Worm (Caenorhabditis elegans) whole organism, L4 larva: Measurements from ENCODE around the gene W07E11.1.

Source experiments
- Y75B8A.6 ChIP-seq: fragments of 200-800 bp; sonication (Bioruptor generic); IDR thresholded peaks from 2 replicates; pipeline ENCODE4 v1.3.6; 2022; ENCODE audit warnings: missing genetic modification reagents, missing genetic modification characterization, missing compliant biosample characterization
- aly-2 ChIP-seq: sonication (generic microtip); optimal IDR thresholded peaks from 2 replicates; lab custom pipeline; 2018; ENCODE audit warnings: missing biosample characterization, missing genetic modification characterization
- daf-19 ChIP-seq: fragments of 200-800 bp; sonication (Bioruptor generic); conservative IDR thresholded peaks from 2 replicates; pipeline ENCODE4 v1.3.6; 2022; ENCODE audit warnings: missing genetic modification characterization, missing compliant biosample characterization
- daf-8 ChIP-seq: fragments of 200-800 bp; sonication (Bioruptor generic); IDR thresholded peaks from 2 replicates; pipeline ENCODE4 v1.3.6; 2022; ENCODE audit warnings: missing genetic modification characterization, missing compliant biosample characterization
- nhr-28 ChIP-seq: fragments of 150-350 bp; optimal IDR thresholded peaks from 2 replicates; lab custom pipeline; 2014; ENCODE audit warnings: missing biosample characterization, missing genetic modification characterization
- skn-1 ChIP-seq: fragments of 150-350 bp; optimal IDR thresholded peaks from 2 replicates; lab custom pipeline; 2014; ENCODE audit warnings: missing biosample characterization, missing genetic modification characterization

DNA sequence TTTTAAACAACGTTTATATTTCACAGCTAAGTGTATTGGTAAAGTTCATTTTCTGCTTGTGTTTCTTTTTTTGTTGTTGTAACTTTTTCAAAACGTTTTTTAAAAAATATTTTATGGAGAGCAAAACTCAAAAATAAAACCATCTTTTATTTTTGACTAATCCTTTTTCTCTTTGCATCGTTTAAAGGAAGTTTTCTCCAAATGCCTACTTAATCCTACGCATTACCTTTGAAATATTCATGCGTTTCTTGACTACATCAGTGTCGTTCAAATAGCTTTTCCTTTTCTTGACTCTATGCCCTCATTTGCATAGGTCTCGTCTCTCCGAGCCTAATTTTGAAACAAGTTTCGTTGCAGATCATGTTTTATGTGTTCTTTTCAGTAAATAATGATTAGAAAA, 3.3 kb upstream of the W07E11.1 start:
- no peak for TF ChIP-seq aly-2 (tag; lab: Kevin White, UChicago)
- TF ChIP-seq daf-8 (GFP tag; lab: Robert Waterston, UW) = no peak
- no peak for TF ChIP-seq Y75B8A.6 (GFP tag; lab: Robert Waterston, UW)
- no peak for TF ChIP-seq skn-1 (tag; lab: Kevin White, UChicago)
- no peak for TF ChIP-seq nhr-28 (tag; lab: Kevin White, UChicago)
- no peak for TF ChIP-seq daf-19 (GFP tag; lab: Robert Waterston, UW)
